Worm (Caenorhabditis elegans) whole organism, L4 larva: Measurements from ENCODE around the gene F59E11.2.

Source experiments
- D1046.2 ChIP-seq: fragments of 200-800 bp; sonication (Bioruptor generic); IDR thresholded peaks from 2 replicates; pipeline ENCODE4 v1.3.6; 2022; ENCODE audit warnings: missing genetic modification characterization, missing compliant biosample characterization
- T20F7.1 ChIP-seq: fragments of 200-800 bp; sonication (Bioruptor generic); optimal IDR thresholded peaks from 2 replicates; lab custom pipeline; 2018; ENCODE audit warnings: mild to moderate bottlenecking, missing genetic modification characterization, missing compliant biosample characterization
- ceh-28 ChIP-seq: fragments of 150-350 bp; optimal IDR thresholded peaks from 2 replicates; lab custom pipeline; 2014; ENCODE audit warnings: missing biosample characterization, missing genetic modification reagents, missing genetic modification characterization
- ceh-82 ChIP-seq: sonication (generic microtip); optimal IDR thresholded peaks from 2 replicates; lab custom pipeline; 2017; ENCODE audit warnings: missing biosample characterization, missing genetic modification characterization
- dpl-1 ChIP-seq: fragments of 150-350 bp; optimal IDR thresholded peaks from 2 replicates; lab custom pipeline; 2014; ENCODE audit warnings: missing biosample characterization, missing genetic modification reagents, missing genetic modification characterization
- egl-27 ChIP-seq: sonication (generic microtip); optimal IDR thresholded peaks from 3 replicates; lab custom pipeline; 2017; ENCODE audit warnings: missing biosample characterization, missing genetic modification reagents, missing genetic modification characterization
- nhr-11 ChIP-seq: fragments of 150-350 bp; optimal IDR thresholded peaks from 2 replicates; lab custom pipeline; 2014; ENCODE audit warnings: missing biosample characterization, missing genetic modification characterization

DNA sequence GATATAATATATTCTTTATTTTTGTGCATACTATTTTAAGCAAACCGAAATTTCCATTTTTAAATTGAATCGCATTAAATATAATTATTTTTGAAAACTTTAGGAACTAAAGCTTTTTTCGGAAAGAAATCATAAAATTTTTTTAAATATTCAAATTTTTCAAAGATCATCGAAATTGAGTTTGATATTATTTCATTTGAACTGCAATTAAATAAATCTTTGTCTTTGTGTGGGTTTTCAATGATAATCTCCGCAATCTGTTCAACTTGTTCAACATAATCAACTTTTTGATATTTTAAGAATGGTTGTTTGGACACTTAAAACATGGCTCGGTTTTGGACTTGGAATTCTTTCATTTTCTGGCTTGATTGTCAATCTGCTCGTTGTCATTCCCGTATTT lies 7.9 kb downstream of the F59E11.2 start, which contains the start of gene srx-2:
- TF ChIP-seq D1046.2 (GFP tag; lab: Robert Waterston, UW) (no peak), T20F7.1 (GFP tag; lab: Kevin White, UChicago) (no peak), ceh-28 (tag; lab: Kevin White, UChicago) (no peak), egl-27 (tag; lab: Kevin White, UChicago) (no peak), ceh-82 (tag; lab: Kevin White, UChicago) (no peak), dpl-1 (GFP tag; lab: Kevin White, UChicago) (no peak), nhr-11 (no peak)
